Worm (Caenorhabditis elegans) whole organism, L4/young adult: ENCODE results near the gene nlp-78.

Experiments used
- W03F9.2 ChIP-seq: fragments of 150-350 bp; optimal IDR thresholded peaks from 2 replicates; lab custom pipeline; 2014; ENCODE audit warnings: missing biosample characterization, missing genetic modification characterization
- dao-5 ChIP-seq: sonication (generic microtip); optimal IDR thresholded peaks from 2 replicates; lab custom pipeline; 2016; ENCODE audit warnings: missing genotype, missing genetic modification characterization, moderate library complexity, missing compliant biosample characterization
- him-1 ChIP-seq: sonication (generic microtip); optimal IDR thresholded peaks from 2 replicates; lab custom pipeline; 2016; ENCODE audit warnings: missing genotype, missing genetic modification reagents, missing genetic modification characterization, missing compliant biosample characterization

ce11 chrII:9158029-9158428 lies 22.1 kb downstream of the nlp-78 start, which contains the start of gene oac-54:
- TF ChIP-seq W03F9.2 = no peak
- no peak for TF ChIP-seq him-1
- no peak for TF ChIP-seq dao-5 (tag; lab: Kevin White, UChicago)
